Worm (Caenorhabditis elegans): ENCODE data around the gene fbxb-112.
A peak's percentile ranks its signal among the peaks of the same experiment; 100 is the strongest.

fbxb-112 gene

DNA sequence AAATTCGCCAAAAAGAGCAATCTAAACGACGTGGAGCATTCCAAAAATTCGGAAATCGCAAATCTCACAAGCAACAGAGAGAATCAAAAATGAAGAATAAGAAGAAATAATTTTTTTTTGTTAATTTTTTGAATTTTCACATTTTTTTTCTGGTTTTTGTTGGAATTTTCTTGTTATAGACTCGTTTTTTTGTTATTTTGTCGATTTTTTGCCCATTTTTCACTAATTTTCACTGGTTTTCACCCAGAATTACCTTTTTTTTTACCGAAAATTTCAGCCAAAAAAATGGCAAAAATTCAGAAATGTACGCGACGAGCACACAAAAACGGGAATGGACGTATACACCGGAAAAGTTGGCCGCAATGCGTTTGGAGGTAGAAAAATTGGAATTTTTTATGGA lies 13.8 kb downstream of the fbxb-112 start, which contains the start of gene cyh-1:
cyh-1 (plus strand) TSS at position 301 of the 400 bp plus-strand sequence.
- TF ChIP-seq hmbx-1 (tag; optimal IDR thresholded peaks at IDR 0.05), result no peak

DNA sequence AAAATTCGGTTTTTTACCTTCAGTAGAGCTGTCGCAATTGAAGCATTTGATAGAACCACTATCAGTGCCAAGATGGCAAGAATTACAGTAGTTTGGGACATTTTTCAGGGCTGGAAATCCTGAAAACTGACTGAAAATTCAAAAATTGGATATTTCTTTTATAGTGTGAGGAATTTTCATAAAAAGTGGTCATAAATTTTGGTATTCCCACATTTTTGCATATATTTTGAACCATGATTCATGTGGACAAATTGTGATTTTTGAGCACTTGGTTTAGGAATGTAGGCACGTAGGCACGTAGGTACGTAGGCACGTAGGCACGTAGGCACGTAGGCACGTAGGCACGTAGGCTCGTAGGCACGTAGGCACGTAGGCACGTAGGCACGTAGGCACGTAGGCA lies 21.3 kb downstream of the fbxb-112 start, which contains the start of gene Y49F6B.19:
Y49F6B.19 (minus strand) TSS at position 101 of the 400 bp plus-strand sequence.
- TF ChIP-seq tra-4 (tag; optimal IDR thresholded peaks at IDR 0.05) (no peak), pes-1 (GFP tag; IDR thresholded peaks at IDR 0.05) (no peak), flt-1 (GFP tag; IDR thresholded peaks at IDR 0.05) (no peak), ets-7 (tag; optimal IDR thresholded peaks at IDR 0.05) (no peak), ceh-13 (GFP tag; optimal IDR thresholded peaks at IDR 0.05) (no peak), F13C5.2 (tag; optimal IDR thresholded peaks at IDR 0.05) (no peak), tbx-11 (GFP tag; IDR thresholded peaks at IDR 0.05) (no peak), hmbx-1 (tag; optimal IDR thresholded peaks at IDR 0.05) (no peak), aly-1 (tag; optimal IDR thresholded peaks at IDR 0.05) (no peak), B0310.2 (tag; optimal IDR thresholded peaks at IDR 0.05) (no peak), hnd-1 (tag; optimal IDR thresholded peaks at IDR 0.05) (no peak), ceh-36 (tag; optimal IDR thresholded peaks at IDR 0.05) (no peak), scrt-1 (GFP tag; IDR thresholded peaks at IDR 0.05) (no peak), sea-1 (GFP tag; conservative IDR thresholded peaks at IDR 0.05) (no peak), tbx-37 (GFP tag; conservative IDR thresholded peaks at IDR 0.05) (no peak)

- TF ChIP-seq ceh-36 (tag; optimal IDR thresholded peaks at IDR 0.05) (no peak), flt-1 (GFP tag; IDR thresholded peaks at IDR 0.05) (no peak), F13C5.2 (tag; optimal IDR thresholded peaks at IDR 0.05) (no peak), pes-1 (GFP tag; IDR thresholded peaks at IDR 0.05) (no peak), hmbx-1 (tag; optimal IDR thresholded peaks at IDR 0.05) (no peak), aly-1 (tag; optimal IDR thresholded peaks at IDR 0.05) (no peak)
Measured at ce11 chrII:3514631-3515030, 23.7 kb downstream of the fbxb-112 start, which contains the start of gene srz-5. srz-5 (minus strand) TSS chrII:3514731.

DNA sequence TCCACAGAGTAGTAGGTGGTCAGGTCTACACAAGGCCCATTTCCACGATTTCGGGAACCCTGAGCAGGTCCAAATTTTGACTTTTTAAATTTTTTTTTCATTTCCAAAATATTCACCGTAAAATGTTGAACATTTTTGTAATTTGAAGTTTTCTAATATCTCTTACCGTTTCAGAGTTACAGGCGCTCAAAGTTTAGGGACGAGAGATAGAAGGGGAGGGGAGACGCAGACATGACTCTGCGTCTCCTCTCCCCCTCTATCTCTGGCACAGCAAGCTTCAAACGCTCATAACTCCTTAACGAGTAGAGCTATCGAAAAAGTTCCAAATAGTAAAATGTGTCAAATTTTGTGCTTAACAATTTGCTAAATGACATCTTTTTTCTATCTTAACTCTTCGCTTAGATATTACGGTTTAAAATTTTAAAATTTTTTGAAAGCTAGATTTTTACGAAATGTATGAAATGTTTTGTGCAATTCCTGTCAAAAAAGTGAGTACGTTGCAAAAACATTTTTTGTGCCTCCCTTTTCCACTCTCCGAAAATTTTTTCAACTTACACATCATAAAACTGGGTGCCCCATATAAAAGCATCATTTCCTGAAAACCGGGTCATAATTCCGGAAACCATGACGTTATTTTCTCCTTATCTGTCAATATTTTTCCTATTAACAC lies 24.6 kb downstream of the fbxb-112 start, which contains the start of the genes Y49F6B.14 and clec-125:
Y49F6B.14 (minus strand) TSS at position 101 of the 670 bp plus-strand sequence.
clec-125 (plus strand) TSS at position 620 of the 670 bp plus-strand sequence.
- TF ChIP-seq tbx-11 (GFP tag; IDR thresholded peaks at IDR 0.05), result no peak
- no peak for TF ChIP-seq ets-7 (tag; optimal IDR thresholded peaks at IDR 0.05)
- no peak for TF ChIP-seq pes-1 (GFP tag; IDR thresholded peaks at IDR 0.05)
- no peak for TF ChIP-seq tra-4 (tag; optimal IDR thresholded peaks at IDR 0.05)
- no peak for TF ChIP-seq sea-1 (GFP tag; conservative IDR thresholded peaks at IDR 0.05)
- no peak for TF ChIP-seq flt-1 (GFP tag; IDR thresholded peaks at IDR 0.05)
- no peak for TF ChIP-seq scrt-1 (GFP tag; IDR thresholded peaks at IDR 0.05)
- TF ChIP-seq tbx-37 (GFP tag; conservative IDR thresholded peaks at IDR 0.05), result no peak
- no peak for TF ChIP-seq ceh-36 (tag; optimal IDR thresholded peaks at IDR 0.05)
- no peak for TF ChIP-seq hmg-4 (GFP tag; optimal IDR thresholded peaks at IDR 0.05)
- no peak for TF ChIP-seq aly-1 (tag; optimal IDR thresholded peaks at IDR 0.05)

DNA sequence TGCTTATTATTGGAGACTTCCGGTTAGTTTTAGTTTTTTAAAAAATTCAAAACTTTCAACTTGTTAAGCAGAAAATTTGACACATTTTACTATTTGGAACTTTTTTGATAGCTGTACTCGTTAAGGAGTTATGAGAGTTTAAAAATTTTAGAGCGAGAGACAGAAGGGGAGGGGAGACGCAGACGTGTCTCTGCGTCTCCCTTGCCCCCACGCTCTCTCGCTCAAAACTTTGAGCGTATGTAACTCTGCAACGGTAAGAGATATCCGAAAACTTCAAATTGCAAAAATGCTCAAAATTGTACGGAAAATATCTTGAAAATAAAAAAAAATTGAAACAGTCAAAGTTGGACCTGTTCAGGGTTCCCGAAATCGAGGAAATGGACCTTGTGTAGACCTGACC lies 25.3 kb downstream of the fbxb-112 start:
- TF ChIP-seq ceh-13 (GFP tag; optimal IDR thresholded peaks at IDR 0.05), result no peak
- TF ChIP-seq F13C5.2 (tag; optimal IDR thresholded peaks at IDR 0.05), result no peak
- TF ChIP-seq tbx-37 (GFP tag; conservative IDR thresholded peaks at IDR 0.05), result no peak
- no peak for TF ChIP-seq tra-4 (tag; optimal IDR thresholded peaks at IDR 0.05)
- TF ChIP-seq B0310.2 (tag; optimal IDR thresholded peaks at IDR 0.05), result no peak

ce11 chrII:3518961-3519544 lies 28.2 kb downstream of the fbxb-112 start, which contains the start of gene clec-126:
clec-126 (plus strand) TSS chrII:3519494.
- peak; percentile 84 for TF ChIP-seq aly-1 (tag; optimal IDR thresholded peaks at IDR 0.05)
- peak; percentile 86 for TF ChIP-seq sea-1 (GFP tag; conservative IDR thresholded peaks at IDR 0.05)
- TF ChIP-seq ceh-13 (GFP tag; optimal IDR thresholded peaks at IDR 0.05), result peak; percentile 77
- peak; percentile 62 for TF ChIP-seq hnd-1 (tag; optimal IDR thresholded peaks at IDR 0.05)
- peak; percentile 70 for TF ChIP-seq tra-4 (tag; optimal IDR thresholded peaks at IDR 0.05)
- peak; percentile 94 for TF ChIP-seq ceh-36 (tag; optimal IDR thresholded peaks at IDR 0.05)
- peak; percentile 78; the same call in 1 of the 2 replicates for TF ChIP-seq tbx-11 (GFP tag; IDR thresholded peaks at IDR 0.05)
- peak; percentile 52 for TF ChIP-seq hmbx-1 (tag; optimal IDR thresholded peaks at IDR 0.05)
- TF ChIP-seq ama-1 (optimal IDR thresholded peaks at IDR 0.05), result no peak
- TF ChIP-seq B0310.2 (tag; optimal IDR thresholded peaks at IDR 0.05), result peak; percentile 74
- TF ChIP-seq pes-1 (GFP tag; IDR thresholded peaks at IDR 0.05), result peak; percentile 90
- TF ChIP-seq ets-7 (tag; optimal IDR thresholded peaks at IDR 0.05), result peak; percentile 76
- peak; percentile 89 for TF ChIP-seq scrt-1 (GFP tag; IDR thresholded peaks at IDR 0.05)
- TF ChIP-seq tbx-37 (GFP tag; conservative IDR thresholded peaks at IDR 0.05), result peak; percentile 85
- TF ChIP-seq F13C5.2 (tag; optimal IDR thresholded peaks at IDR 0.05), result peak; percentile 81
- TF ChIP-seq hmg-4 (GFP tag; optimal IDR thresholded peaks at IDR 0.05), result peak; percentile 93
- peak; percentile 87 for TF ChIP-seq flt-1 (GFP tag; IDR thresholded peaks at IDR 0.05)

DNA sequence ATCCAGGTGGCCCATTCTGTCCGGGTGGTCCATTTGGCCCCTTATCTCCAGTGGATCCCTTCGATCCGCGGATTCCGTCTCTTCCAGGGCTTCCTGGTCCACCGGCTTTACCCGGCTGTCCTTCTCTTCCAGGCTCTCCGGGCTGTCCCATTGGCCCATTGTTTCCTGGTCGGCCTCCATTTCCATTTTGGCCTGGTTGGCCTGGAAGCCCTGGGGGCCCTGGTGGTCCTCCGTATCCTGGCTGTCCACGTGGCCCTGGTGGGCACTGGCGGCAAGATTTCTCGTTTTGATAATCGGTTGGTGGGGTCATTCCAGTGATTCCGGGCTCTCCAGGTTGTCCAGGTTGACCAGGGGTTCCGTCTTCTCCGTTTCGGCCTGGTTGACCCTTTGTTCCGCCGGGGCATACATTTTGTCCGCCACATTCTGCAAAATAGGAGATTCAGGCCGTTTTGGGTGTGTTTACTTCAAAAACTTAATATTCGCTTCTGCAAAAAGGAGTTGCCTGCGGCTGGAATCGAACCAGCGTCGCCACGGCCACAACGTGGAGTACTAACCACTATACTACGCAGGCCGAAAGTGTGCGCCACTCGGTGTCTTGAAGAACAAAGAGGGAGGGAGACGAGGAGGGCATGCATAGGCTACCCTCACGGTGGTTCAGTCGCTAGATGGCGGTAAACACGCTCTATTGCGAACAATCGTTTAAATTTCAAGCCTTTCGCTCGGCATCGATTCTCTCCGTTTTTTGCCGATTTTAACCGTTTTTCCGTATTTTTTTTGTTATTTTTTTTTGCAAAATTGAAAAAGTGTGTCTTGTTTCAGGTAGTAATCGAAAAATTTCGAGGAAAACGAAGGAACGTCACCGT lies 30.3 kb downstream of the fbxb-112 start, which contains the start of gene W09G10.9:
W09G10.9 (plus strand) TSS at position 813 of the 863 bp plus-strand sequence.
- peak; percentile 59 for TF ChIP-seq F13C5.2 (tag; optimal IDR thresholded peaks at IDR 0.05)
- peak; percentile 83 for TF ChIP-seq ceh-36 (tag; optimal IDR thresholded peaks at IDR 0.05)
- peak; percentile 93 for TF ChIP-seq tbx-37 (GFP tag; conservative IDR thresholded peaks at IDR 0.05)
- peak; percentile 75 for TF ChIP-seq aly-1 (tag; optimal IDR thresholded peaks at IDR 0.05)
- TF ChIP-seq scrt-1 (GFP tag; IDR thresholded peaks at IDR 0.05), result peak; percentile 96
- peak; percentile 70 for TF ChIP-seq ceh-13 (GFP tag; optimal IDR thresholded peaks at IDR 0.05)
- TF ChIP-seq B0310.2 (tag; optimal IDR thresholded peaks at IDR 0.05), result peak; percentile 28
- peak; percentile 91 for TF ChIP-seq sea-1 (GFP tag; conservative IDR thresholded peaks at IDR 0.05)
- peak; percentile 58 for TF ChIP-seq ets-7 (tag; optimal IDR thresholded peaks at IDR 0.05)
- peak; percentile 82 for TF ChIP-seq hmg-4 (GFP tag; optimal IDR thresholded peaks at IDR 0.05)
- TF ChIP-seq tra-4 (tag; optimal IDR thresholded peaks at IDR 0.05), result peak; percentile 30
- peak; percentile 72 for TF ChIP-seq hnd-1 (tag; optimal IDR thresholded peaks at IDR 0.05)
- peak; percentile 92 for TF ChIP-seq tbx-11 (GFP tag; IDR thresholded peaks at IDR 0.05)
- peak; percentile 91 for TF ChIP-seq flt-1 (GFP tag; IDR thresholded peaks at IDR 0.05)
- TF ChIP-seq pes-1 (GFP tag; IDR thresholded peaks at IDR 0.05), result peak; percentile 95
- peak; percentile 57 for TF ChIP-seq hmbx-1 (tag; optimal IDR thresholded peaks at IDR 0.05)
- no peak for TF ChIP-seq ama-1 (optimal IDR thresholded peaks at IDR 0.05)
